Worm (Caenorhabditis elegans) whole organism, L1 larva: Measurements from ENCODE around the gene srw-8.

Experiments used
- C04F5.9 ChIP-seq: sonication (generic microtip); optimal IDR thresholded peaks from 2 replicates; lab custom pipeline; 2016; ENCODE audit warnings: missing genetic modification characterization, missing compliant biosample characterization
- C16A3.4 ChIP-seq: fragments of 150-350 bp; optimal IDR thresholded peaks from 2 replicates; lab custom pipeline; 2014; ENCODE audit warnings: missing biosample characterization, missing genetic modification characterization
- Y116A8C.19 ChIP-seq: sonication (generic microtip); optimal IDR thresholded peaks from 2 replicates; lab custom pipeline; 2016; ENCODE audit warnings: missing compliant biosample characterization, missing genetic modification characterization, borderline replicate concordance
- aha-1 ChIP-seq: fragments of 150-350 bp; optimal IDR thresholded peaks from 2 replicates; lab custom pipeline; 2014; ENCODE audit warnings: missing biosample characterization, missing genetic modification characterization
- alr-1 ChIP-seq: fragments of 200-800 bp; sonication (Bioruptor generic); optimal IDR thresholded peaks from 2 replicates; lab custom pipeline; 2018; ENCODE audit warnings: borderline replicate concordance, mild to moderate bottlenecking, missing genetic modification characterization, missing compliant biosample characterization
- aly-2 ChIP-seq: fragments of 150-350 bp; optimal IDR thresholded peaks from 2 replicates; lab custom pipeline; 2014; ENCODE audit warnings: missing biosample characterization, missing genetic modification characterization
- blmp-1 ChIP-seq: fragments of 150-350 bp; optimal IDR thresholded peaks from 2 replicates; lab custom pipeline; 2014; ENCODE audit warnings: missing biosample characterization, missing genetic modification characterization
- ceh-63 ChIP-seq: fragments of 200-800 bp; sonication (Bioruptor generic); optimal IDR thresholded peaks from 2 replicates; lab custom pipeline; 2018; ENCODE audit warnings: mild to moderate bottlenecking, missing genetic modification characterization, missing compliant biosample characterization
- ceh-88 ChIP-seq: fragments of 200-800 bp; sonication (Bioruptor generic); IDR thresholded peaks from 2 replicates; pipeline ENCODE4 v1.3.6; 2022; ENCODE audit warnings: missing genetic modification characterization, missing compliant biosample characterization
- ces-1 ChIP-seq: fragments of 150-350 bp; optimal IDR thresholded peaks from 2 replicates; lab custom pipeline; 2014; ENCODE audit warnings: missing biosample characterization, missing genetic modification reagents, missing genetic modification characterization
- efl-1 ChIP-seq, 4 experiments: fragments of 150-350 bp; optimal IDR thresholded peaks in 3 of 4; peaks in 1 of 4; 1 replicate in 1 of 4; 2 replicates in 3 of 4; lab custom pipeline; 2014; ENCODE audit warnings: missing biosample characterization in 2 of 4, missing genetic modification characterization in 2 of 4, missing genetic modification reagents in 2 of 4
- egl-13 ChIP-seq: sonication (generic microtip); optimal IDR thresholded peaks from 2 replicates; lab custom pipeline; 2016; ENCODE audit warnings: missing genotype, missing genetic modification reagents, missing genetic modification characterization, missing compliant biosample characterization
- irx-1 ChIP-seq: sonication (generic microtip); optimal IDR thresholded peaks from 2 replicates; lab custom pipeline; 2016; ENCODE audit warnings: missing genetic modification characterization, missing compliant biosample characterization
- jun-1 ChIP-seq: fragments of 150-350 bp; optimal IDR thresholded peaks from 2 replicates; lab custom pipeline; 2014; ENCODE audit warnings: missing biosample characterization, missing genetic modification reagents, missing genetic modification characterization
- lin-13 ChIP-seq: fragments of 150-350 bp; optimal IDR thresholded peaks from 2 replicates; lab custom pipeline; 2014; ENCODE audit warnings: missing biosample characterization, missing genetic modification reagents, missing genetic modification characterization
- lin-14 ChIP-seq: fragments of 200-800 bp; sonication (Bioruptor generic); optimal IDR thresholded peaks from 2 replicates; lab custom pipeline; 2018; ENCODE audit warnings: mild to moderate bottlenecking, missing genetic modification characterization, moderate library complexity, missing compliant biosample characterization
- lin-15B ChIP-seq: fragments of 150-350 bp; sonication (generic microtip); optimal IDR thresholded peaks from 3 replicates; lab custom pipeline; 2014; ENCODE audit warnings: missing biosample characterization, missing genetic modification characterization
- lin-35 ChIP-seq, 2 experiments: fragments of 150-350 bp; optimal IDR thresholded peaks; 2 replicates each; lab custom pipeline; 2014; ENCODE audit warnings: missing biosample characterization in 2 of 2, missing genetic modification characterization in 2 of 2, missing genetic modification reagents in 2 of 2
- mab-9 ChIP-seq: fragments of 200-800 bp; sonication (Bioruptor generic); IDR thresholded peaks from 2 replicates; pipeline ENCODE4 v1.3.6; 2022; ENCODE audit warnings: missing genetic modification reagents, missing genetic modification characterization, missing compliant biosample characterization
- mdl-1 ChIP-seq, 2 experiments: fragments of 150-350 bp; optimal IDR thresholded peaks; 2 replicates each; lab custom pipeline; 2014 to 2017; ENCODE audit warnings: missing biosample characterization in 2 of 2, missing genetic modification characterization in 2 of 2, inconsistent platforms in 1 of 2
- mef-2 ChIP-seq: fragments of 150-350 bp; optimal IDR thresholded peaks from 2 replicates; lab custom pipeline; 2014; ENCODE audit warnings: missing biosample characterization, missing genetic modification characterization
- mep-1 ChIP-seq: fragments of 150-350 bp; optimal IDR thresholded peaks from 2 replicates; lab custom pipeline; 2014; ENCODE audit warnings: missing biosample characterization, missing genetic modification characterization
- nhr-11 ChIP-seq: fragments of 150-350 bp; optimal IDR thresholded peaks from 2 replicates; lab custom pipeline; 2014; ENCODE audit warnings: missing biosample characterization, missing genetic modification characterization
- nhr-12 ChIP-seq: sonication (generic microtip); optimal IDR thresholded peaks from 2 replicates; lab custom pipeline; 2017; ENCODE audit warnings: missing biosample characterization, missing genetic modification characterization
- nhr-20 ChIP-seq: sonication (generic microtip); optimal IDR thresholded peaks from 2 replicates; lab custom pipeline; 2016; ENCODE audit warnings: mild to moderate bottlenecking, missing genetic modification characterization, missing compliant biosample characterization
- nhr-237 ChIP-seq: fragments of 150-350 bp; optimal IDR thresholded peaks from 2 replicates; lab custom pipeline; 2014; ENCODE audit warnings: missing biosample characterization, missing genetic modification characterization
- nhr-28 ChIP-seq: fragments of 150-350 bp; optimal IDR thresholded peaks from 2 replicates; lab custom pipeline; 2014; ENCODE audit warnings: missing biosample characterization, missing genetic modification characterization
- nhr-84 ChIP-seq: sonication (generic microtip); optimal IDR thresholded peaks from 2 replicates; lab custom pipeline; 2017; ENCODE audit warnings: missing biosample characterization, missing genetic modification characterization
- nhr-85 ChIP-seq: sonication (generic microtip); peaks from one replicate; lab custom pipeline; 2016; ENCODE audit warnings: missing genetic modification characterization, inconsistent platforms, missing compliant biosample characterization
- pag-3 ChIP-seq: sonication (generic microtip); optimal IDR thresholded peaks from 2 replicates; lab custom pipeline; 2017; ENCODE audit warnings: missing genetic modification characterization, mild to moderate bottlenecking, missing compliant biosample characterization, antibody characterized with exemption, borderline replicate concordance; ENCODE audit not compliant: insufficient read depth
- pax-3 ChIP-seq: fragments of 200-800 bp; sonication (Bioruptor generic); optimal IDR thresholded peaks from 2 replicates; lab custom pipeline; 2018; ENCODE audit warnings: mild to moderate bottlenecking, missing genetic modification characterization, moderate library complexity, missing compliant biosample characterization
- snpc-4 ChIP-seq: fragments of 150-350 bp; optimal IDR thresholded peaks from 2 replicates; lab custom pipeline; 2014; ENCODE audit warnings: missing biosample characterization, missing genetic modification characterization
- sptf-1 ChIP-seq: fragments of 150-350 bp; optimal IDR thresholded peaks from 2 replicates; lab custom pipeline; 2014; ENCODE audit warnings: missing biosample characterization, missing genetic modification characterization
- swsn-7 ChIP-seq: sonication (generic microtip); optimal IDR thresholded peaks from 2 replicates; lab custom pipeline; 2016; ENCODE audit warnings: missing genetic modification characterization, missing compliant biosample characterization
- tbx-2 ChIP-seq: sonication (generic microtip); optimal IDR thresholded peaks from 2 replicates; lab custom pipeline; 2016; ENCODE audit warnings: missing genetic modification characterization, missing compliant biosample characterization
- tlp-1 ChIP-seq: fragments of 150-350 bp; optimal IDR thresholded peaks from 2 replicates; lab custom pipeline; 2014; ENCODE audit warnings: missing biosample characterization, missing genetic modification characterization
- unc-130 ChIP-seq: fragments of 150-350 bp; optimal IDR thresholded peaks from 2 replicates; lab custom pipeline; 2017; ENCODE audit warnings: missing biosample characterization, missing genetic modification characterization, inconsistent platforms
- unc-30 ChIP-seq: sonication (generic microtip); optimal IDR thresholded peaks from 2 replicates; lab custom pipeline; 2017; ENCODE audit warnings: missing biosample characterization, missing genetic modification characterization
- unc-62 ChIP-seq: fragments of 150-350 bp; optimal IDR thresholded peaks from 2 replicates; lab custom pipeline; 2014; ENCODE audit warnings: missing biosample characterization, missing genetic modification reagents, missing genetic modification characterization
- unc-98 ChIP-seq: fragments of 200-800 bp; sonication (Bioruptor generic); IDR thresholded peaks from 2 replicates; pipeline ENCODE4 v1.3.6; 2022; ENCODE audit warnings: missing genetic modification characterization, missing compliant biosample characterization
- zip-4 ChIP-seq: fragments of 200-800 bp; sonication (Bioruptor generic); optimal IDR thresholded peaks from 2 replicates; lab custom pipeline; 2018; ENCODE audit warnings: mild to moderate bottlenecking, missing genetic modification characterization, moderate library complexity, missing compliant biosample characterization

srw-8 gene

DNA sequence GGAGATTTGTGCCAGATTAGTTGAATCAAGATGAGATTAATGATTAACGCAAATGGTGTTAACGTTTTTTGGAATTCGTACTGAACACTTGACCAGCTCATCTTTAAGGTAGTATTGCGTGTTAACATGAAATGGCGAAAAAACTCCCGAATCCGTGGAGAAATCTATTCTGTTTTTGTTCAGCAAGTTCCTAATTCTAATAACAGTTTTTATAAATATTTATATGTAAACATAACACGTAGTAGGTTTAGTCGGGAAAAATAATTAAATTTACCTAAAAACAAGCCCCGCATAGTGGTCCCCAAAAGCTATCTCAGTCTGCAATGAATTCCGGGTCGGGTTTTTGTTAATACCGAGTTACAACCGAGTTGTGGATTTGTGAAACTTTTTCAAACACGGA is 24.9 kb upstream of the srw-8 start, which contains the start of gene str-244:
Gene str-244 (minus strand): TSS at position 101 of the 400 bp plus-strand sequence.
- TF ChIP-seq nhr-28 (tag; lab: Kevin White, UChicago) = no peak
- TF ChIP-seq irx-1 (tag; lab: Kevin White, UChicago) = no peak
- TF ChIP-seq nhr-11 (tag; lab: Kevin White, UChicago) = no peak
- TF ChIP-seq nhr-12 = no peak
- TF ChIP-seq nhr-85 = no peak
- TF ChIP-seq mab-9 (GFP tag; lab: Robert Waterston, UW) = no peak
- no peak for TF ChIP-seq lin-14
- TF ChIP-seq nhr-237 (tag; lab: Kevin White, UChicago) = no peak
- TF ChIP-seq efl-1 (optimal IDR thresholded peaks at IDR 0.05; lab: Kevin White, UChicago) = no peak
- no peak for TF ChIP-seq efl-1 (GFP tag; optimal IDR thresholded peaks at IDR 0.05 in 1 of 2; lab: Kevin White, UChicago)
- TF ChIP-seq lin-15B (tag; lab: Kevin White, UChicago) = no peak
- no peak for TF ChIP-seq alr-1
- TF ChIP-seq unc-130 (tag; lab: Kevin White, UChicago) = no peak
- no peak for TF ChIP-seq zip-4 (GFP tag; lab: Kevin White, UChicago)
- TF ChIP-seq unc-98 (GFP tag; lab: Robert Waterston, UW) = no peak

DNA sequence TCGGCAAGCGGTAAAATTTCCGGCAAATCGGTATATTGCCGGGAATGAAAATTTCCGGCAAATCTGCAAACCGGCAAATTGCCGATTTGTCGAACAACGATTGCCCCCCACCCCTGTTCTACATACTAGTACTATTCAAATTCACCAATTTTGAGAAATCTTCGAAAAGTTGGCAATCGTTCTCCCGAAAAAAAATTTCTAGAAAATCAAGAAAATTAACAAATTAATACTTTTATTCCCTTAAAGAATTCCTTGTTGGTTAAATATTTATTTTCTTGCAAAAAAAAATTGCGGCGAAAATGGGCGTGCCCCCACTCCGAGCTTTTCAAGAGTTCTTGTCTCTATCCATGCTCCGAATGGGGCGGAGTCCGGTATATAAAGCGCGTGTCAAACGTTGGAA is 20.1 kb upstream of the srw-8 start, which contains the start of gene C50H11.8:
Gene C50H11.8 (plus strand): TSS at position 301 of the 400 bp plus-strand sequence.
- TF ChIP-seq ceh-63 (GFP tag; lab: Kevin White, UChicago) = no peak
- TF ChIP-seq efl-1 (optimal IDR thresholded peaks at IDR 0.05; lab: Kevin White, UChicago) = no peak
- TF ChIP-seq efl-1 (GFP tag; optimal IDR thresholded peaks at IDR 0.05 in 1 of 2; lab: Kevin White, UChicago) = peak in 1 of 2 experiments; percentile 18
- TF ChIP-seq tbx-2 (tag; lab: Kevin White, UChicago) = no peak
- TF ChIP-seq, all 84 proteins: peak for 1

DNA sequence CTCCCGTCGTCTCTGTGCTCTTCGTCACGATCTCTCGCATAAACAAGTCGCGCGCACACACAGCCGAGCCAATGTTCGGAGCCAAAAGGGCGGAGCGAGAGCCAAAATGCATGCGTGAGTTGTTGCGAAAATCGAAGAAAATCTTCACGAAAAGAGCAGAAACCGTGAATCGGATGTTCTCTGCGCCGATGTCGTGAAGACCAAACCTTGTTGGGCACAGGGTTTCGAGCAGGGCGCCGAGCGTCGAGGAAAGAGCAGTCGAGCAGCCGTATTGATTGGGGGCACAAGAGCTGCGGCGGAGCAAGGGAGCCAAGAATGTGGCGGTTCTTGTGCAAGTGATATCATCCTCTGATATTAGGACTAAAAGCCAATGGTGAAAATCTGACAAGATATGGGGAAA is 12.2 kb upstream of the srw-8 start:
- TF ChIP-seq mep-1 (no peak), aly-2 (tag; lab: Kevin White, UChicago) (no peak), nhr-12 (no peak), unc-30 (tag; lab: Kevin White, UChicago) (no peak), snpc-4 (tag; lab: Kevin White, UChicago) (no peak), unc-98 (GFP tag; lab: Robert Waterston, UW) (no peak)

DNA sequence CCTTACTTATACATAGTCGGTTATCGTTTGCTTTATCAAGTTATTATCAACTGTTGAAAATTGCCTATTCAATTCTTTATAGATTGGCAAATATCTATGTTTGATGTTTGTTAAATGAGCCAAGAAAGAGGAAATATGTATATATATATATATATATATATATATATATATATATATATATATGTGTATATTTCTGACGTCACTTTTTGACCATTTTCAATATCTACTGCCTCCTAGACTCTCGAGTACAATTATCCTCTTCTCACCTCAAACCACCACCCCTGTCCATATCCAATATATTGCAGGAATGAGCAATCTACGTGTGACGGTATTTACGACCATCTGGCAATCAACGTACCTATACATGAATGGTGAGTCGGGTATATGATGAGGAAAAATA is 10.7 kb upstream of the srw-8 start, which contains the start of gene F59D6.1:
Gene F59D6.1 (plus strand): TSS at position 301 of the 400 bp plus-strand sequence.
- TF ChIP-seq nhr-85 (no peak), unc-62 (GFP tag; lab: Kevin White, UChicago) (no peak), egl-13 (tag; lab: Kevin White, UChicago) (no peak), nhr-12 (no peak), ceh-88 (GFP tag; lab: Robert Waterston, UW) (no peak), Y116A8C.19 (tag; lab: Kevin White, UChicago) (no peak), swsn-7 (no peak), mdl-1 (tag; optimal IDR thresholded peaks at IDR 0.05; lab: Kevin White, UChicago) (no peak), C16A3.4 (no peak), sptf-1 (tag; lab: Kevin White, UChicago) (no peak), nhr-11 (tag; lab: Kevin White, UChicago) (no peak), ceh-63 (GFP tag; lab: Kevin White, UChicago) (no peak), ces-1 (no peak), pax-3 (no peak)

DNA sequence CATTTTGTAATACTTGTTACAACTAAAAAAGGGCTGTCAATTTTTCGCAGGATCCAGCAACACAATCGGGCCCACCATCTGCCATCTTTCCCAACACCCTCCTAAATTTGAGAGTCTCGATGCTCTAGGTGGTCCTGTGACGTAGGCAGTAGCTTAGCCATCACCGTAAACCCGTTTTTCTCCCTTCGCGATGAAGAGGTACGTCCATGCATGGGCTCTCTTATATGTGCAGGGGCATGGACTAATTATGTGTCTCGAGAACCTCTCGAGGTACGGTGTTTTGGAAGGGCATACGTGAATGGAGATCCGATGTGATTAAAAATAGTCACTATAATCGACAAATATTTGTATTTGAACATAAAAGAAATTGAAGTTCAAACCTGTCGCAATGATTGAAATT is 6.8 kb upstream of the srw-8 start:
- TF ChIP-seq efl-1 (optimal IDR thresholded peaks at IDR 0.05; lab: Kevin White, UChicago) (no peak), efl-1 (GFP tag; optimal IDR thresholded peaks at IDR 0.05 in 1 of 2; lab: Kevin White, UChicago) (no peak), Y116A8C.19 (tag; lab: Kevin White, UChicago) (no peak), aha-1 (tag; lab: Kevin White, UChicago) (no peak), pax-3 (no peak), lin-35 (GFP tag; optimal IDR thresholded peaks at IDR 0.05; lab: Kevin White, UChicago) (no peak), nhr-20 (tag; lab: Kevin White, UChicago) (no peak), C04F5.9 (no peak), unc-130 (tag; lab: Kevin White, UChicago) (no peak), blmp-1 (no peak), pag-3 (tag; lab: Kevin White, UChicago) (no peak), lin-13 (GFP tag; lab: Kevin White, UChicago) (no peak), ceh-63 (GFP tag; lab: Kevin White, UChicago) (no peak), C16A3.4 (no peak), jun-1 (no peak), tlp-1 (tag; lab: Kevin White, UChicago) (no peak), nhr-85 (no peak), mef-2 (tag; lab: Kevin White, UChicago) (no peak), egl-13 (tag; lab: Kevin White, UChicago) (no peak), nhr-84 (tag; lab: Kevin White, UChicago) (no peak)
